Fruit fly (Drosophila melanogaster): ENCODE measurements around the gene REPTOR-BP.

The REPTOR-BP gene

dm6 chr2L:10277362-10277761 is 13.4 kb downstream of the REPTOR-BP start (continued):
- TF ChIP-seq toy (GFP tag; IDR thresholded peaks at IDR 0.05) (no peak), Mad (GFP tag; optimal IDR thresholded peaks at IDR 0.05) (no peak), CG6813 (GFP tag; optimal IDR thresholded peaks at IDR 0.05) (no peak), CG7963 (GFP tag; IDR thresholded peaks at IDR 0.05; ENCODE audit: partially characterized antibody) (peak; percentile 84), CG17359 (tag; optimal IDR thresholded peaks at IDR 0.05) (no peak), Meics (GFP tag; optimal IDR thresholded peaks at IDR 0.05) (no peak), Camta (GFP tag; optimal IDR thresholded peaks at IDR 0.05) (no peak), CG10979 (tag; optimal IDR thresholded peaks at IDR 0.05) (no peak), Dll (GFP tag; IDR thresholded peaks at IDR 0.05; ENCODE audit: partially characterized antibody) (peak; percentile 81), Bteb2 (GFP tag; optimal IDR thresholded peaks at IDR 0.05) (no peak), Awh (GFP tag; IDR thresholded peaks at IDR 0.05) (no peak), al (GFP tag; IDR thresholded peaks at IDR 0.05) (no peak), peb (GFP tag; IDR thresholded peaks at IDR 0.05) (no peak), Sry-δ (GFP tag; optimal IDR thresholded peaks at IDR 0.05) (peak; percentile 87), CG5953 (GFP tag; IDR thresholded peaks at IDR 0.05) (no peak), Sry-β (GFP tag; optimal IDR thresholded peaks at IDR 0.05) (no peak), CG3281 (GFP tag; optimal IDR thresholded peaks at IDR 0.05) (no peak), CG3407 (GFP tag; optimal IDR thresholded peaks at IDR 0.05) (no peak)

- no peak for TF ChIP-seq jigr1 (GFP tag; IDR thresholded peaks at IDR 0.05)
- TF ChIP-seq trem (tag; optimal IDR thresholded peaks at IDR 0.05), result peak; percentile 49
- TF ChIP-seq gfzf (GFP tag; optimal IDR thresholded peaks at IDR 0.05), result peak; percentile 25
- peak; percentile 79 for TF ChIP-seq E2f2 (GFP tag; IDR thresholded peaks at IDR 0.05)
- peak; percentile 89 for TF ChIP-seq CG16813 (GFP tag; IDR thresholded peaks at IDR 0.05; ENCODE audit: partially characterized antibody)
- TF ChIP-seq Fer2 (tag; optimal IDR thresholded peaks at IDR 0.05), result no peak
- peak; percentile 84 for TF ChIP-seq CG13287 (GFP tag; IDR thresholded peaks at IDR 0.05; ENCODE audit: partially characterized antibody)
- peak; percentile 66; the same call in 1 of the 3 replicates for TF ChIP-seq mld (GFP tag; IDR thresholded peaks at IDR 0.05; ENCODE audit: partially characterized antibody)
- TF ChIP-seq Opbp (GFP tag; IDR thresholded peaks at IDR 0.05; ENCODE audit: partially characterized antibody), result peak; percentile 92
- peak; percentile 92 for TF ChIP-seq Sry-δ (GFP tag; optimal IDR thresholded peaks at IDR 0.05)
- TF ChIP-seq knrl (GFP tag; IDR thresholded peaks at IDR 0.05; ENCODE audit: partially characterized antibody), result peak; percentile 92
- TF ChIP-seq tx (GFP tag; optimal IDR thresholded peaks at IDR 0.05), result no peak
- TF ChIP-seq unc-4 (GFP tag; IDR thresholded peaks at IDR 0.05; ENCODE audit: partially characterized antibody), result peak; percentile 75
- peak; percentile 61; the same call in 1 of the 2 replicates for TF ChIP-seq sna (GFP tag; IDR thresholded peaks at IDR 0.05; ENCODE audit: partially characterized antibody)
- peak; percentile 5 for TF ChIP-seq CG8290 (GFP tag; optimal IDR thresholded peaks at IDR 0.05)
- no peak for TF ChIP-seq CG8290 (tag; optimal IDR thresholded peaks at IDR 0.05)
- peak; percentile 81 for TF ChIP-seq CG34224 (GFP tag; IDR thresholded peaks at IDR 0.05; ENCODE audit: partially characterized antibody)
- 0 out of 4 replicates have a peak, but pooled peaks have one; percentile 49 for TF ChIP-seq chinmo (GFP tag; IDR thresholded peaks at IDR 0.05; ENCODE audit: partially characterized antibody)
- TF ChIP-seq fu2 (GFP tag; optimal IDR thresholded peaks at IDR 0.05), result no peak
- TF ChIP-seq Pdp1 (GFP tag; optimal IDR thresholded peaks at IDR 0.05), result no peak
- peak; percentile 24 for TF ChIP-seq CG10267 (tag; optimal IDR thresholded peaks at IDR 0.05)
- TF ChIP-seq Dref (GFP tag; IDR thresholded peaks at IDR 0.05), result peak; percentile 80
- peak; percentile 29 for TF ChIP-seq phol (tag; optimal IDR thresholded peaks at IDR 0.05)
- TF ChIP-seq CG14965 (GFP tag; optimal IDR thresholded peaks at IDR 0.05; ENCODE audit: borderline replicate concordance), result no peak
- peak; percentile 55 for TF ChIP-seq CG4617 (GFP tag; optimal IDR thresholded peaks at IDR 0.05; ENCODE audit: borderline replicate concordance)
- peak; percentile 69 for TF ChIP-seq tna (GFP tag; IDR thresholded peaks at IDR 0.05; ENCODE audit: partially characterized antibody)
- peak; percentile 67 for TF ChIP-seq CG15514 (GFP tag; optimal IDR thresholded peaks at IDR 0.05)
- no peak for TF ChIP-seq dm (GFP tag; optimal IDR thresholded peaks at IDR 0.05)
- peak; percentile 88 for TF ChIP-seq Bgb (GFP tag; IDR thresholded peaks at IDR 0.05; ENCODE audit: partially characterized antibody)
- peak; percentile 88 for TF ChIP-seq BEAF-32 (GFP tag; optimal IDR thresholded peaks at IDR 0.05)
- peak; percentile 75 for TF ChIP-seq CG14860 (GFP tag; IDR thresholded peaks at IDR 0.05; ENCODE audit: partially characterized antibody)
- no peak for TF ChIP-seq grn (GFP tag; optimal IDR thresholded peaks at IDR 0.05)
Measured at dm6 chr2L:10278658-10279057, 14.7 kb downstream of the REPTOR-BP start, which contains the start of gene Utx. Gene Utx (minus strand): TSS chr2L:10278811.
